Worm (Caenorhabditis elegans) whole organism, early embryonic: ENCODE measurements around the gene C49C8.1.

Experiments
- B0310.2 ChIP-seq: sonication (generic microtip); optimal IDR thresholded peaks from 2 replicates; lab custom pipeline; 2016; ENCODE audit warnings: mild to moderate bottlenecking, missing genetic modification characterization, missing compliant biosample characterization
- F13C5.2 ChIP-seq: sonication (generic microtip); optimal IDR thresholded peaks from 2 replicates; lab custom pipeline; 2017; ENCODE audit warnings: mild to moderate bottlenecking, missing genetic modification characterization, inconsistent platforms, missing compliant biosample characterization
- aly-1 ChIP-seq: sonication (generic microtip); optimal IDR thresholded peaks from 2 replicates; lab custom pipeline; 2016; ENCODE audit warnings: missing genetic modification characterization, missing compliant biosample characterization
- ama-1 ChIP-seq: fragments of 150-350 bp; optimal IDR thresholded peaks from 2 replicates; lab custom pipeline; 2014
- ceh-13 ChIP-seq: fragments of 200-800 bp; sonication (Bioruptor generic); optimal IDR thresholded peaks from 2 replicates; lab custom pipeline; 2018; ENCODE audit warnings: mild to moderate bottlenecking, missing genetic modification characterization, missing compliant biosample characterization
- ceh-36 ChIP-seq: sonication (generic microtip); optimal IDR thresholded peaks from 2 replicates; lab custom pipeline; 2016; ENCODE audit warnings: missing genetic modification characterization, inconsistent platforms, missing compliant biosample characterization
- ets-7 ChIP-seq: sonication (generic microtip); optimal IDR thresholded peaks from 2 replicates; lab custom pipeline; 2016; ENCODE audit warnings: missing genotype, missing genetic modification characterization, missing compliant biosample characterization
- flt-1 ChIP-seq: fragments of 200-800 bp; sonication (Bioruptor generic); IDR thresholded peaks from 2 replicates; pipeline ENCODE4 v1.3.6; 2022; ENCODE audit warnings: missing genetic modification characterization, missing compliant biosample characterization
- hmbx-1 ChIP-seq: sonication (generic microtip); optimal IDR thresholded peaks from 2 replicates; lab custom pipeline; 2016; ENCODE audit warnings: mild to moderate bottlenecking, missing genetic modification characterization, missing compliant biosample characterization
- hmg-4 ChIP-seq: fragments of 200-800 bp; sonication (Bioruptor generic); optimal IDR thresholded peaks from 2 replicates; lab custom pipeline; 2018; ENCODE audit warnings: mild to moderate bottlenecking, missing genetic modification characterization, missing compliant biosample characterization
- hnd-1 ChIP-seq: sonication (generic microtip); optimal IDR thresholded peaks from 2 replicates; lab custom pipeline; 2016; ENCODE audit warnings: missing genetic modification characterization, missing compliant biosample characterization
- pes-1 ChIP-seq: fragments of 200-800 bp; sonication (Bioruptor generic); IDR thresholded peaks from 2 replicates; pipeline ENCODE4 v1.3.6; 2022; ENCODE audit warnings: missing genetic modification reagents, missing genetic modification characterization, missing compliant biosample characterization
- scrt-1 ChIP-seq: fragments of 200-800 bp; sonication (Bioruptor generic); IDR thresholded peaks from 2 replicates; pipeline ENCODE4 v1.3.6; 2022; ENCODE audit warnings: missing genetic modification characterization, missing compliant biosample characterization
- sea-1 ChIP-seq: fragments of 200-800 bp; sonication (Bioruptor generic); conservative IDR thresholded peaks from 2 replicates; pipeline ENCODE4 v1.3.6; 2022; ENCODE audit warnings: missing genetic modification characterization, missing compliant biosample characterization
- tbx-11 ChIP-seq: fragments of 200-800 bp; sonication (Bioruptor generic); IDR thresholded peaks from 2 replicates; pipeline ENCODE4 v1.3.6; 2022; ENCODE audit warnings: missing genetic modification characterization, missing compliant biosample characterization
- tbx-37 ChIP-seq: fragments of 200-800 bp; sonication (Bioruptor generic); conservative IDR thresholded peaks from 2 replicates; pipeline ENCODE4 v1.3.6; 2022; ENCODE audit warnings: missing genetic modification reagents, missing genetic modification characterization, missing compliant biosample characterization
- tra-4 ChIP-seq: sonication (generic microtip); optimal IDR thresholded peaks from 2 replicates; lab custom pipeline; 2017; ENCODE audit warnings: missing genetic modification characterization, missing compliant biosample characterization

C49C8.1 gene

DNA sequence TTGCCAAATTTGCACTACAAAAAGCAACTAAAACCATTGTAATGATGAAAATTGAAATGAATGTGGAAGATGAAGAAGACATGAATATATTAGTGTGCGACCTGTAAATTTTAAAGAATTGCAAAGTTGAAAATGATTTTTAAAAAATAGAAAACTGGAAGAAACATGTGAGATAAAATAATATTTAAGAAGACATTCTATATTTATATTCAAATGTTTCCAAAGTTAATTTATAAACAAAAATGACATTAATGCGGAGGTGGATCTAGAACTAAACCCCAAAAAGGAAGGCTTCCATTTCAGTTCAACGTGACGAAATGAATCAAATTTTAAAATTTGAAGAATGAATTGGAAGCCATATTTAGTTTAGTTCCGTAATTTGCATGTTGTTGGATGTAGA, 24.8 kb downstream of the C49C8.1 start, which contains the start of gene nlp-60:
nlp-60 (minus strand) TSS at position 101 of the 400 bp plus-strand sequence.
- no peak for TF ChIP-seq ceh-36 (tag; lab: Kevin White, UChicago)
- TF ChIP-seq pes-1 (GFP tag; lab: Robert Waterston, UW), result no peak

DNA sequence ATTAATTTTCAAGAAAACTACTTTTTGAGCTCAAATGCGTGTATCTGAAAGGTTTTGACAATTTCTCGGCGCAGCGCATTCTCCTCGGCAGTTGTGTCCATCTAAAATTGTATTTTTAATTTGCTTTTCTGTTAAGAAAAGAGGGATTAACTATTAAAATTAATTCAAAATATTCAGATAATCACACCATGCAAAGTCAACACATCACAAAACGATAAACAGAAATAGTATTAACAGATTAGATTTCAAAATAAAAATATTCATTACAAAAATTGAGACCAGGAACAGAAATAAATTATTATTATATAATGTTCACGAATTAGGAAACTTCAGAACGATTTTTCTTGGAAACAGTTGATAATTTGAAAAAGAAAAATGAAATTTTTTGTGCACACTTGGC, 32.1 kb downstream of the C49C8.1 start, which contains the start of gene pole-2:
pole-2 (minus strand) TSS at position 101 of the 400 bp plus-strand sequence.
- no peak for TF ChIP-seq flt-1 (GFP tag; lab: Robert Waterston, UW)
- no peak for TF ChIP-seq tbx-37
- TF ChIP-seq hmbx-1 (tag; lab: Kevin White, UChicago), result no peak
- TF ChIP-seq aly-1 (tag; lab: Kevin White, UChicago), result no peak
- TF ChIP-seq hmg-4 (GFP tag; lab: Kevin White, UChicago), result no peak
- no peak for TF ChIP-seq hnd-1
- no peak for TF ChIP-seq sea-1 (GFP tag; lab: Robert Waterston, UW)
- TF ChIP-seq scrt-1 (GFP tag; lab: Robert Waterston, UW), result no peak
- TF ChIP-seq F13C5.2 (tag; lab: Kevin White, UChicago), result no peak
- TF ChIP-seq ceh-13 (GFP tag; lab: Kevin White, UChicago), result no peak
- no peak for TF ChIP-seq tra-4 (tag; lab: Kevin White, UChicago)
- no peak for TF ChIP-seq ets-7
- TF ChIP-seq pes-1 (GFP tag; lab: Robert Waterston, UW), result no peak
- TF ChIP-seq tbx-11 (GFP tag; lab: Robert Waterston, UW), result no peak
- TF ChIP-seq B0310.2, result no peak
- TF ChIP-seq ceh-36 (tag; lab: Kevin White, UChicago), result no peak

ce11 chrIV:8686966-8687365, 32.6 kb downstream of the C49C8.1 start:
- TF ChIP-seq tbx-37 (no peak), B0310.2 (no peak), ceh-13 (GFP tag; lab: Kevin White, UChicago) (no peak), tbx-11 (GFP tag; lab: Robert Waterston, UW) (no peak), flt-1 (GFP tag; lab: Robert Waterston, UW) (no peak), sea-1 (GFP tag; lab: Robert Waterston, UW) (no peak), F13C5.2 (tag; lab: Kevin White, UChicago) (no peak), hmg-4 (GFP tag; lab: Kevin White, UChicago) (no peak), tra-4 (tag; lab: Kevin White, UChicago) (no peak), hnd-1 (no peak), ceh-36 (tag; lab: Kevin White, UChicago) (no peak), aly-1 (tag; lab: Kevin White, UChicago) (no peak), scrt-1 (GFP tag; lab: Robert Waterston, UW) (no peak), hmbx-1 (tag; lab: Kevin White, UChicago) (no peak), ama-1 (lab: Kevin White, UChicago) (no peak), pes-1 (GFP tag; lab: Robert Waterston, UW) (no peak)

DNA sequence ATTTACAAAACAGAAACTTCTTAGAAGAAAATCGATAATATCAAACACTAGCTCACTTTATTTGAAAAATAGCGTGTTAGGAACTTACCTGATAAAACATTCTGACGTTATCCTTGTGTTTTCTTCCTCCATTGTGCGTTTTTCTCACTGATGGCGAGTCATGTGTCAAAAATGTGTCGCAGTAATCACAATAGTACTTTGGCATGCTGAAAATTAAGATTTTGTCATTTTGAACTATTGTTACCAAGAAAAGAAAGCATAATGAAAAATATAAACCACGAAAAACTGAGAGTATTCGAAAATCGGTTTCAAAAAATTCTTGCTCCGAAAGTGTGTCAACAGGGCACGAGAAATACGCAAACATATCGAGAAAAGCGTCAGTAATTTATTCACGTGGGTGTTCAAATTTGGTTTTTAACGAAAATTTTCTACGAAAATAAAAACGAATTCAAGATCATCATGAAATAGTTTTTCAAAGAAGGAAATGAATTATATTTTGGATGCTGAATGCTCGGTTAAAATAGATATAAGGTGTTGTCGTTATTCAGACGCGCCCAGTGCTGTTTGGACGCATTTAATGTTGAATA, 33.3 kb downstream of the C49C8.1 start, which contains the start of gene snrp-3:
snrp-3 (minus strand) TSS at position 206 of the 587 bp plus-strand sequence.
- TF ChIP-seq ceh-13 (GFP tag; lab: Kevin White, UChicago) (no peak), F13C5.2 (tag; lab: Kevin White, UChicago) (peak; percentile 41), pes-1 (GFP tag; lab: Robert Waterston, UW) (no peak)

- TF ChIP-seq hmg-4 (GFP tag; lab: Kevin White, UChicago) (no peak), ceh-13 (GFP tag; lab: Kevin White, UChicago) (no peak), ets-7 (no peak), tbx-11 (GFP tag; lab: Robert Waterston, UW) (no peak), sea-1 (GFP tag; lab: Robert Waterston, UW) (no peak), tbx-37 (no peak), flt-1 (GFP tag; lab: Robert Waterston, UW) (no peak), tra-4 (tag; lab: Kevin White, UChicago) (no peak), scrt-1 (GFP tag; lab: Robert Waterston, UW) (no peak), ceh-36 (tag; lab: Kevin White, UChicago) (no peak), pes-1 (GFP tag; lab: Robert Waterston, UW) (no peak), B0310.2 (no peak), hnd-1 (no peak), hmbx-1 (tag; lab: Kevin White, UChicago) (no peak)
Observed at ce11 chrIV:8691486-8691885, 37.1 kb downstream of the C49C8.1 start, which contains the start of the genes hst-1 and ints-6. hst-1 (minus strand) TSS chrIV:8691513. ints-6 (plus strand) TSS chrIV:8691745.

- no peak for TF ChIP-seq ceh-36 (tag; lab: Kevin White, UChicago)
Observed at ce11 chrIV:8697436-8697835, 43.1 kb downstream of the C49C8.1 start, which contains the start of gene ttll-11. ttll-11 (plus strand) TSS chrIV:8697736.

DNA sequence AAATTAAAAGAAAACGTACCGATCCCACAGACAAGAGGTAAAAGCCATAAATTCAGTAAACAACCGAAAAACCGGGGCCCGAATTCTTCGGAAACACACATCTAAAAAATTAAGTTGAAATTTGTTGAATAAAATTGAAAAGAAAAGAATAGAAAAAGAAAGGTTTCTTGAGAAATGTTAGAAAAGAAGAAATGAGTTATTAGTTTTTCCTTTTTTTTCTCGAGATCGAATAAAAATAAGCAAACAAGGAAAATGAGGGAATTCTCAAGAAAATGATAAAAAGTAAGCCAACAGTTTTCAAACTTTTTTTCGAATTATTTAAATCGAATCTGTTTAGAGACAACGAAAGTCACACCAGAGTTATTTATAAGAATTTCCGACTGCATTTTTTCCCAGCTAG, 51.1 kb downstream of the C49C8.1 start, which contains the start of gene H23L24.4:
H23L24.4 (minus strand) TSS at position 101 of the 400 bp plus-strand sequence.
- TF ChIP-seq tra-4 (tag; lab: Kevin White, UChicago) (no peak), aly-1 (tag; lab: Kevin White, UChicago) (no peak), scrt-1 (GFP tag; lab: Robert Waterston, UW) (no peak), ets-7 (no peak), tbx-11 (GFP tag; lab: Robert Waterston, UW) (no peak), tbx-37 (no peak), hnd-1 (no peak), flt-1 (GFP tag; lab: Robert Waterston, UW) (no peak), pes-1 (GFP tag; lab: Robert Waterston, UW) (no peak), sea-1 (GFP tag; lab: Robert Waterston, UW) (no peak), hmg-4 (GFP tag; lab: Kevin White, UChicago) (no peak), ama-1 (lab: Kevin White, UChicago) (no peak), F13C5.2 (tag; lab: Kevin White, UChicago) (no peak), hmbx-1 (tag; lab: Kevin White, UChicago) (no peak), ceh-36 (tag; lab: Kevin White, UChicago) (no peak), B0310.2 (no peak), ceh-13 (GFP tag; lab: Kevin White, UChicago) (no peak)
